Fruit fly (Drosophila melanogaster) whole organism, prepupa: ENCODE results near the gene alpha-Man-Ia.

ENCODE experiments used
- CG10631 ChIP-seq: fragments of 200-800 bp; sonication (Bioruptor generic); optimal IDR thresholded peaks from 2 replicates; lab custom pipeline; 2016; ENCODE audit warnings: missing biosample characterization, missing genetic modification characterization
- CG10669 ChIP-seq: fragments of 200-800 bp; sonication (Bioruptor generic); optimal IDR thresholded peaks from 3 replicates; lab custom pipeline; 2018; ENCODE audit warnings: missing biosample characterization, mild to moderate bottlenecking, missing genetic modification characterization, moderate library complexity
- CG11762 ChIP-seq: fragments of 200-800 bp; sonication (Bioruptor generic); optimal IDR thresholded peaks from 3 replicates; lab custom pipeline; 2016; ENCODE audit warnings: missing biosample characterization, missing genetic modification characterization; ENCODE audit not compliant: insufficient read depth
- CG15336 ChIP-seq: fragments of 200-800 bp; sonication (Bioruptor generic); IDR thresholded peaks from 2 replicates; pipeline ENCODE4 v1.3.6; 2022; ENCODE audit warnings: missing biosample characterization, missing genetic modification characterization
- CG31627 ChIP-seq: fragments of 200-800 bp; sonication (Bioruptor generic); optimal IDR thresholded peaks from 3 replicates; lab custom pipeline; 2016; ENCODE audit warnings: missing biosample characterization, missing genetic modification characterization
- CG32006 ChIP-seq: fragments of 200-800 bp; sonication (Bioruptor generic); optimal IDR thresholded peaks from 3 replicates; lab custom pipeline; 2017; ENCODE audit warnings: missing biosample characterization, mild to moderate bottlenecking, missing genetic modification characterization
- CG34406 ChIP-seq: fragments of 200-800 bp; sonication (Bioruptor generic); optimal IDR thresholded peaks from 3 replicates; lab custom pipeline; 2016; ENCODE audit warnings: missing biosample characterization, missing genetic modification characterization
- CG3919 ChIP-seq: fragments of 200-800 bp; sonication (Bioruptor generic); optimal IDR thresholded peaks from 3 replicates; lab custom pipeline; 2016; ENCODE audit warnings: missing biosample characterization, missing genetic modification characterization
- CG4318 ChIP-seq: fragments of 200-800 bp; sonication (Bioruptor generic); optimal IDR thresholded peaks from 3 replicates; lab custom pipeline; 2017; ENCODE audit warnings: missing biosample characterization, mild to moderate bottlenecking, missing genetic modification characterization
- CG6163 ChIP-seq: fragments of 200-800 bp; sonication (Bioruptor generic); IDR thresholded peaks from 3 replicates; pipeline ENCODE4 v1.3.6; 2022; ENCODE audit warnings: missing biosample characterization, missing genetic modification characterization
- CG6276 ChIP-seq: fragments of 200-800 bp; sonication (Bioruptor generic); optimal IDR thresholded peaks from 2 replicates; lab custom pipeline; 2017; ENCODE audit warnings: missing biosample characterization, mild to moderate bottlenecking, missing genetic modification characterization
- CG6792 ChIP-seq: fragments of 200-800 bp; sonication (Bioruptor generic); optimal IDR thresholded peaks from 3 replicates; lab custom pipeline; 2016; ENCODE audit warnings: missing biosample characterization, missing genetic modification characterization
- CG6808 ChIP-seq: fragments of 200-800 bp; sonication (Bioruptor generic); optimal IDR thresholded peaks from 3 replicates; lab custom pipeline; 2017; ENCODE audit warnings: missing biosample characterization, missing genetic modification characterization, mild to moderate bottlenecking, moderate library complexity, missing genetic modification reagents
- CG6854 ChIP-seq: fragments of 200-800 bp; sonication (Bioruptor generic); optimal IDR thresholded peaks from 2 replicates; lab custom pipeline; 2017; ENCODE audit warnings: missing biosample characterization, mild to moderate bottlenecking, missing genetic modification characterization
- CG7368 ChIP-seq: fragments of 200-800 bp; sonication (Bioruptor generic); optimal IDR thresholded peaks from 3 replicates; lab custom pipeline; 2016; ENCODE audit warnings: missing biosample characterization, missing genetic modification characterization
- CG8319 ChIP-seq: fragments of 200-800 bp; sonication (Bioruptor generic); optimal IDR thresholded peaks from 3 replicates; lab custom pipeline; 2016; ENCODE audit warnings: missing biosample characterization, missing genetic modification characterization
- CG8632 ChIP-seq: fragments of 200-800 bp; sonication (Bioruptor generic); optimal IDR thresholded peaks from 3 replicates; lab custom pipeline; 2016; ENCODE audit warnings: missing biosample characterization, missing genetic modification characterization
- Eip75B ChIP-seq: fragments of 200-800 bp; sonication (Bioruptor generic); optimal IDR thresholded peaks from 3 replicates; lab custom pipeline; 2016; ENCODE audit warnings: missing biosample characterization, missing genetic modification characterization
- Eip78C ChIP-seq: fragments of 200-800 bp; sonication (Bioruptor generic); peaks from one replicate; lab custom pipeline; 2016; ENCODE audit warnings: missing biosample characterization, missing genetic modification characterization
- Eip93F ChIP-seq: fragments of 200-800 bp; sonication (Bioruptor generic); optimal IDR thresholded peaks from 2 replicates; lab custom pipeline; 2016; ENCODE audit warnings: missing biosample characterization, mild to moderate bottlenecking, missing genetic modification characterization
- Ets21C ChIP-seq: fragments of 200-800 bp; sonication (Bioruptor generic); optimal IDR thresholded peaks from 3 replicates; lab custom pipeline; 2016; ENCODE audit warnings: missing biosample characterization, missing genetic modification characterization
- Hr38 ChIP-seq: sonication (Bioruptor generic); optimal IDR thresholded peaks from 2 replicates; lab custom pipeline; 2016; ENCODE audit warnings: missing biosample characterization, missing genetic modification characterization
- Hr39 ChIP-seq: fragments of 200-800 bp; sonication (Bioruptor generic); optimal IDR thresholded peaks from 2 replicates; lab custom pipeline; 2016; ENCODE audit warnings: missing biosample characterization, missing genetic modification characterization
- Hr4 ChIP-seq: fragments of 200-800 bp; sonication (Bioruptor generic); optimal IDR thresholded peaks from 3 replicates; lab custom pipeline; 2016; ENCODE audit warnings: missing biosample characterization, missing genetic modification characterization
- Met ChIP-seq: fragments of 200-800 bp; sonication (Bioruptor generic); optimal IDR thresholded peaks from 3 replicates; lab custom pipeline; 2016; ENCODE audit warnings: missing biosample characterization, missing genetic modification characterization
- OdsH ChIP-seq: fragments of 200-800 bp; sonication (Bioruptor generic); optimal IDR thresholded peaks from 3 replicates; lab custom pipeline; 2016; ENCODE audit warnings: missing biosample characterization, missing genetic modification characterization
- Smox ChIP-seq: fragments of 200-800 bp; sonication (Bioruptor generic); optimal IDR thresholded peaks from 3 replicates; lab custom pipeline; 2016; ENCODE audit warnings: missing biosample characterization, missing genetic modification characterization
- Sox102F ChIP-seq: fragments of 200-800 bp; sonication (Bioruptor generic); optimal IDR thresholded peaks from 2 replicates; lab custom pipeline; 2016; ENCODE audit warnings: missing biosample characterization, mild to moderate bottlenecking, missing genetic modification characterization
- Sox14 ChIP-seq: fragments of 200-800 bp; sonication (Bioruptor generic); optimal IDR thresholded peaks from 3 replicates; lab custom pipeline; 2016; ENCODE audit warnings: missing biosample characterization, missing genetic modification characterization
- achi ChIP-seq: fragments of 200-800 bp; sonication (Bioruptor generic); optimal IDR thresholded peaks from 3 replicates; lab custom pipeline; 2016; ENCODE audit warnings: missing biosample characterization, missing genetic modification characterization
- acj6 ChIP-seq: fragments of 200-800 bp; sonication (Bioruptor generic); optimal IDR thresholded peaks from 3 replicates; lab custom pipeline; 2016; ENCODE audit warnings: missing biosample characterization, missing genetic modification characterization
- cyc ChIP-seq: fragments of 200-800 bp; sonication (Bioruptor generic); optimal IDR thresholded peaks from 3 replicates; lab custom pipeline; 2016; ENCODE audit warnings: missing biosample characterization, missing genetic modification characterization
- dac ChIP-seq: fragments of 200-800 bp; sonication (Bioruptor generic); optimal IDR thresholded peaks from 2 replicates; lab custom pipeline; 2017; ENCODE audit warnings: missing biosample characterization, mild to moderate bottlenecking, missing genetic modification characterization
- dsx ChIP-seq: fragments of 200-800 bp; optimal IDR thresholded peaks from 3 replicates; lab custom pipeline; 2019; ENCODE audit warnings: missing biosample characterization, mild to moderate bottlenecking, missing genetic modification characterization, moderate library complexity; ENCODE audit not compliant: poor library complexity, severe bottlenecking
- eg ChIP-seq: fragments of 200-800 bp; sonication (Bioruptor generic); IDR thresholded peaks from 3 replicates; pipeline ENCODE4 v1.3.6; 2022; ENCODE audit warnings: missing biosample characterization, missing genetic modification characterization
- esn ChIP-seq: fragments of 200-800 bp; sonication (Bioruptor generic); optimal IDR thresholded peaks from 2 replicates; lab custom pipeline; 2016; ENCODE audit warnings: missing biosample characterization, mild to moderate bottlenecking, missing genetic modification characterization, moderate library complexity
- fd85E ChIP-seq: fragments of 200-800 bp; sonication (Bioruptor generic); optimal IDR thresholded peaks from 3 replicates; lab custom pipeline; 2016; ENCODE audit warnings: missing biosample characterization, missing genetic modification characterization
- lz ChIP-seq: fragments of 200-800 bp; sonication (Bioruptor generic); optimal IDR thresholded peaks from 3 replicates; lab custom pipeline; 2016; ENCODE audit warnings: missing biosample characterization, missing genetic modification characterization
- net ChIP-seq: fragments of 200-800 bp; sonication (Bioruptor generic); optimal IDR thresholded peaks from 3 replicates; lab custom pipeline; 2016; ENCODE audit warnings: missing biosample characterization, missing genetic modification characterization
- pdm3 ChIP-seq: fragments of 200-800 bp; sonication (Bioruptor generic); optimal IDR thresholded peaks from 3 replicates; lab custom pipeline; 2016; ENCODE audit warnings: missing biosample characterization, missing genetic modification characterization
- ss ChIP-seq, 2 experiments: fragments of 200-800 bp; sonication (Bioruptor generic); optimal IDR thresholded peaks; 2 replicates in 1 of 2; 3 replicates in 1 of 2; lab custom pipeline; 2017 to 2018; ENCODE audit warnings: mild to moderate bottlenecking in 2 of 2, missing biosample characterization in 2 of 2, missing genetic modification characterization in 2 of 2, moderate library complexity in 1 of 2
- svp ChIP-seq: fragments of 200-800 bp; sonication (Bioruptor generic); peaks from one replicate; lab custom pipeline; 2016; ENCODE audit warnings: missing biosample characterization, missing genetic modification characterization
- topi ChIP-seq: fragments of 200-800 bp; sonication (Bioruptor generic); optimal IDR thresholded peaks from 3 replicates; lab custom pipeline; 2016; ENCODE audit warnings: missing biosample characterization, missing genetic modification characterization

The alpha-Man-Ia gene

dm6 chrX:10362557-10363366 lies 37.0 kb upstream of the alpha-Man-Ia start:
- TF ChIP-seq CG8319 (GFP tag; lab: Kevin White, UChicago) = peak; percentile 4
- peak; percentile 61 for TF ChIP-seq CG32006 (GFP tag; lab: Kevin White, UChicago)
- no peak for TF ChIP-seq Eip93F (GFP tag; lab: Kevin White, UChicago)
- TF ChIP-seq acj6 (GFP tag; lab: Kevin White, UChicago) = peak; percentile 37
- no peak for TF ChIP-seq CG6854
- peak; percentile 59 for TF ChIP-seq Hr39 (GFP tag; lab: Kevin White, UChicago)
- peak; percentile 48; the same call in 1 of the 3 replicates for TF ChIP-seq eg (GFP tag; lab: Robert Waterston, UW)
- peak; percentile 1 for TF ChIP-seq CG7368
- TF ChIP-seq CG34406 (GFP tag; lab: Kevin White, UChicago) = peak; percentile 23
- TF ChIP-seq Eip78C (GFP tag; lab: Kevin White, UChicago) = peak; percentile 84
- TF ChIP-seq Met = peak; percentile 57
- TF ChIP-seq Eip75B (GFP tag; lab: Kevin White, UChicago) = peak; percentile 28
- peak; percentile 67 for TF ChIP-seq esn (GFP tag; lab: Kevin White, UChicago)
- peak; percentile 19 for TF ChIP-seq CG10631 (GFP tag; lab: Kevin White, UChicago)
- TF ChIP-seq Sox14 (GFP tag; lab: Kevin White, UChicago) = peak; percentile 26
- TF ChIP-seq Hr4 (GFP tag; lab: Kevin White, UChicago) = peak; percentile 27
- peak; percentile 28 for TF ChIP-seq OdsH (GFP tag; lab: Kevin White, UChicago)
- no peak for TF ChIP-seq Ets21C
- 0 out of 3 replicates have a peak, but pooled peaks have one; percentile 39 for TF ChIP-seq CG6163 (GFP tag; lab: Robert Waterston, UW)
- TF ChIP-seq CG6808 (GFP tag; lab: Kevin White, UChicago) = no peak
- no peak for TF ChIP-seq CG11762
- no peak for TF ChIP-seq ss (GFP tag; optimal IDR thresholded peaks at IDR 0.05; lab: Kevin White, UChicago)
- no peak for TF ChIP-seq CG4318 (GFP tag; lab: Kevin White, UChicago)
- TF ChIP-seq CG8632 (GFP tag; lab: Kevin White, UChicago) = peak; percentile 3
- TF ChIP-seq CG31627 (GFP tag; lab: Kevin White, UChicago) = peak; percentile 38
- TF ChIP-seq svp (GFP tag; lab: Kevin White, UChicago) = peak; percentile 77
- peak; percentile 47 for TF ChIP-seq pdm3
- TF ChIP-seq CG6276 = peak; percentile 4
- TF ChIP-seq lz = peak; percentile 35
- TF ChIP-seq achi (GFP tag; lab: Kevin White, UChicago) = peak; percentile 32
- peak; percentile 47 for TF ChIP-seq Smox (GFP tag; lab: Kevin White, UChicago)
- no peak for TF ChIP-seq dsx
- TF ChIP-seq net (GFP tag; lab: Kevin White, UChicago) = no peak
- TF ChIP-seq CG3919 (GFP tag; lab: Kevin White, UChicago) = peak; percentile 35
- peak; percentile 16 for TF ChIP-seq CG10669
- peak; percentile 31 for TF ChIP-seq topi (GFP tag; lab: Kevin White, UChicago)
- 0 out of 2 replicates have a peak, but pooled peaks have one; percentile 35 for TF ChIP-seq CG15336 (GFP tag; lab: Robert Waterston, UW)
- TF ChIP-seq cyc (GFP tag; lab: Kevin White, UChicago) = peak; percentile 22
- no peak for TF ChIP-seq dac (GFP tag; lab: Kevin White, UChicago)

dm6 chrX:10362127-10362526 lies 36.4 kb upstream of the alpha-Man-Ia start:
- no peak for TF ChIP-seq CG34406 (GFP tag; lab: Kevin White, UChicago)
- no peak for TF ChIP-seq Hr38 (GFP tag; lab: Kevin White, UChicago)
- no peak for TF ChIP-seq CG6792 (GFP tag; lab: Kevin White, UChicago)
- no peak for TF ChIP-seq Sox102F (GFP tag; lab: Kevin White, UChicago)
- no peak for TF ChIP-seq fd85E
